Fruit fly (Drosophila melanogaster): ENCODE results near the gene ATPsynbetaL.

Gene ATPsynbetaL

dm6 chr3L:16052145-16053025, 45.2 kb upstream of the ATPsynbetaL start (continued):
- TF ChIP-seq CG13424 (tag; optimal IDR thresholded peaks at IDR 0.05) (no peak), HLH4C (GFP tag; IDR thresholded peaks at IDR 0.05; ENCODE audit: partially characterized antibody) (no peak), CG16815 (GFP tag; optimal IDR thresholded peaks at IDR 0.05) (no peak), fd3F (GFP tag; optimal IDR thresholded peaks at IDR 0.05) (no peak), C15 (GFP tag; IDR thresholded peaks at IDR 0.05) (no peak), CoRest (tag; optimal IDR thresholded peaks at IDR 0.05) (no peak), shn (GFP tag; optimal IDR thresholded peaks at IDR 0.05) (no peak), Rfx (GFP tag; IDR thresholded peaks at IDR 0.05) (no peak), CG12155 (GFP tag; optimal IDR thresholded peaks at IDR 0.05) (no peak), tup (GFP tag; optimal IDR thresholded peaks at IDR 0.05) (no peak), CG8359 (GFP tag; optimal IDR thresholded peaks at IDR 0.05; ENCODE audit: borderline replicate concordance) (no peak), da (GFP tag; optimal IDR thresholded peaks at IDR 0.05) (no peak), CG15073 (GFP tag; optimal IDR thresholded peaks at IDR 0.05) (no peak), Abd-B (GFP tag; optimal IDR thresholded peaks at IDR 0.05) (no peak), CG1603 (tag; optimal IDR thresholded peaks at IDR 0.05) (no peak), pan (optimal IDR thresholded peaks at IDR 0.05) (no peak), pan (GFP tag; optimal IDR thresholded peaks at IDR 0.05 in 1 of 2, IDR thresholded peaks at IDR 0.05 in 1 of 2) (peak in 1 of 2 experiments; percentile 59), YL-1 (GFP tag; optimal IDR thresholded peaks at IDR 0.05) (peak; percentile 12), CG32532 (GFP tag; IDR thresholded peaks at IDR 0.05) (no peak), CG12104 (GFP tag; optimal IDR thresholded peaks at IDR 0.05) (peak; percentile 6), CG9437 (GFP tag; optimal IDR thresholded peaks at IDR 0.05) (no peak), kni (GFP tag; optimal IDR thresholded peaks at IDR 0.05) (peak; percentile 87), sug (tag; optimal IDR thresholded peaks at IDR 0.05) (peak; percentile 16), CG31388 (GFP tag; optimal IDR thresholded peaks at IDR 0.05) (no peak), Rx (GFP tag; IDR thresholded peaks at IDR 0.05) (no peak), CG6791 (GFP tag; IDR thresholded peaks at IDR 0.05; ENCODE audit: partially characterized antibody) (no peak), row (GFP tag; IDR thresholded peaks at IDR 0.05) (no peak), sisA (GFP tag; IDR thresholded peaks at IDR 0.05) (no peak), CG14050 (GFP tag; IDR thresholded peaks at IDR 0.05) (no peak), az2 (GFP tag; optimal IDR thresholded peaks at IDR 0.05) (no peak), CG4404 (GFP tag; IDR thresholded peaks at IDR 0.05) (no peak), dpn (GFP tag; optimal IDR thresholded peaks at IDR 0.05) (no peak), Usf (GFP tag; optimal IDR thresholded peaks at IDR 0.05) (no peak), CG4730 (GFP tag; IDR thresholded peaks at IDR 0.05) (no peak), CG12769 (tag; optimal IDR thresholded peaks at IDR 0.05) (no peak), sens (GFP tag) (peak; percentile 80), chinmo (GFP tag; IDR thresholded peaks at IDR 0.05; ENCODE audit: partially characterized antibody) (peak; percentile 70; the same call in 3 of the 4 replicates), CG11695 (GFP tag; IDR thresholded peaks at IDR 0.05) (no peak), pnt (GFP tag; optimal IDR thresholded peaks at IDR 0.05) (no peak), CG30403 (GFP tag; optimal IDR thresholded peaks at IDR 0.05) (no peak), H2.0 (GFP tag; IDR thresholded peaks at IDR 0.05) (no peak), Ravus (GFP tag; IDR thresholded peaks at IDR 0.05) (no peak), hbn (GFP tag; IDR thresholded peaks at IDR 0.05; ENCODE audit: partially characterized antibody) (no peak; the same call in 1 of the 2 replicates), sim (GFP tag; IDR thresholded peaks at IDR 0.05) (no peak), B-H1 (GFP tag; IDR thresholded peaks at IDR 0.05) (no peak), CG6272 (GFP tag; IDR thresholded peaks at IDR 0.05) (no peak), CG6813 (GFP tag; optimal IDR thresholded peaks at IDR 0.05) (peak; percentile 45), slbo (GFP tag; IDR thresholded peaks at IDR 0.05) (no peak), Oli (tag; optimal IDR thresholded peaks at IDR 0.05) (no peak), vnd (GFP tag; IDR thresholded peaks at IDR 0.05; ENCODE audit: partially characterized antibody) (peak; percentile 57; the same call in 2 of the 3 replicates)

Data from whole organism, embryonic.